Fruit fly (Drosophila melanogaster): ENCODE results near the gene Ziz.
A peak's percentile ranks its signal among the peaks of the same experiment; 100 is the strongest.

Gene Ziz

DNA sequence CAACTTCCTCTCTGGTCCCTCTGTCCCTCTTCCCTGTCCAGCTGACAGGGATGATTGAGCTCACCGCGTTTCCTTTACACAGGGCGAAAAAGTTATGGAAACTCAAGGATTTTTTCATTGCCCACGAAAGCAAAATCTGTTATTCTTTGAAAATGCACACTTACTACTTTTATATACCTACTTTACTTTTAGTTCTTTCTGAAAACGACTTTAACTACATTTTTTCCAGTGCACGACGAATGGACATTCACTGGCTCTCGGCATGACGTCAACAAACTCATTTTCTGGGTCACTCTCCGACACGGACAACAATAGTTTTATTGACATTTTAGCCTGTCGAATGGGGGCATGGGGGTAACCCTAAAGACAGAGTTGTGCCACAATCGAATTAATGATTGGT is 16.8 kb upstream of the Ziz start (continued):
- TF ChIP-seq odd (GFP tag; optimal IDR thresholded peaks at IDR 0.05) (peak; percentile 43), CG14014 (GFP tag; IDR thresholded peaks at IDR 0.05) (peak; percentile 67; the same call in 1 of the 2 replicates), Med (GFP tag) (peak; percentile 93), CG30020 (tag; optimal IDR thresholded peaks at IDR 0.05) (no peak), CG34224 (GFP tag; IDR thresholded peaks at IDR 0.05; ENCODE audit: partially characterized antibody) (no peak), MTF-1 (GFP tag; optimal IDR thresholded peaks at IDR 0.05; ENCODE audit: borderline replicate concordance) (peak; percentile 47), crc (GFP tag; optimal IDR thresholded peaks at IDR 0.05) (peak; percentile 88), pita (GFP tag; optimal IDR thresholded peaks at IDR 0.05) (no peak), so (GFP tag; IDR thresholded peaks at IDR 0.05) (no peak), CG2712 (tag; optimal IDR thresholded peaks at IDR 0.05) (peak; percentile 87), dimm (GFP tag; IDR thresholded peaks at IDR 0.05) (no peak), CG32772 (GFP tag; IDR thresholded peaks at IDR 0.05) (peak; percentile 72), Trl (optimal IDR thresholded peaks at IDR 0.05) (no peak), Trl (GFP tag; optimal IDR thresholded peaks at IDR 0.05) (peak; percentile 89), CG8281 (tag; optimal IDR thresholded peaks at IDR 0.05) (peak; percentile 17), CG14860 (GFP tag; IDR thresholded peaks at IDR 0.05; ENCODE audit: partially characterized antibody) (no peak), ab (GFP tag; optimal IDR thresholded peaks at IDR 0.05) (no peak), fd3F (GFP tag; optimal IDR thresholded peaks at IDR 0.05) (peak; percentile 29), Doc3 (GFP tag; IDR thresholded peaks at IDR 0.05; ENCODE audit: partially characterized antibody) (no peak), CG17361 (GFP tag; IDR thresholded peaks at IDR 0.05) (peak; percentile 75), CrebB (tag; optimal IDR thresholded peaks at IDR 0.05) (peak; percentile 29), sisA (GFP tag; IDR thresholded peaks at IDR 0.05) (peak; percentile 68), CG10267 (tag; optimal IDR thresholded peaks at IDR 0.05) (peak; percentile 76), Dek (tag; optimal IDR thresholded peaks at IDR 0.05) (peak; percentile 64), CG4707 (GFP tag; optimal IDR thresholded peaks at IDR 0.05) (peak; percentile 29), cato (GFP tag; optimal IDR thresholded peaks at IDR 0.05; ENCODE audit: borderline replicate concordance) (no peak), gcm (GFP tag; optimal IDR thresholded peaks at IDR 0.05) (peak; percentile 63), Oaz (GFP tag; IDR thresholded peaks at IDR 0.05) (peak; percentile 44; the same call in 1 of the 2 replicates), pho (GFP tag; optimal IDR thresholded peaks at IDR 0.05) (peak; percentile 66), CG7372 (GFP tag; IDR thresholded peaks at IDR 0.05) (peak; percentile 55; the same call in 1 of the 2 replicates), Dip2 (GFP tag; IDR thresholded peaks at IDR 0.05) (no peak), CoRest (tag; optimal IDR thresholded peaks at IDR 0.05) (peak; percentile 68), CG10979 (tag; optimal IDR thresholded peaks at IDR 0.05) (peak; percentile 82), pfk (GFP tag; optimal IDR thresholded peaks at IDR 0.05) (no peak), Taf1 (GFP tag; IDR thresholded peaks at IDR 0.05) (peak; percentile 57; the same call in 1 of the 2 replicates), wor (GFP tag; IDR thresholded peaks at IDR 0.05) (peak; percentile 44), dpn (GFP tag; optimal IDR thresholded peaks at IDR 0.05) (peak; percentile 80 to 84)

DNA sequence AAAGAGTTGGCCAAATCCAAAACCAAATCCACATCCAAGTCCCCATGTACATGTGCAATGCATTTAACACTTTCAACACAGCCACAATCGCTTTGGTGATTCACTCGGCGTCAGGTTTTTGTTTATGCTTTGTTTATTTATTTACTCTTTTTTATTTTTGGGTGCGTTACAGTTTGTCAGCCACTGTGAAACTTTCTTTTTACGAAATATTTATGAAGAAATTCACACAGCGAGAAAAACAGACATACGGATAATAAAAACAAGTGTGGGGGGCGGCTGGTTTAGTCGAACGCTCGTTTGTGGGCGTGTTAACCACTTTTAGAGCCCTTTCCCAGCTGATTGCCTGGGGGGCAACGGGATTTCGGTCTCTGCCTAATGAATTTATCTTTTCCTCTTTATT is 12.8 kb upstream of the Ziz start:
- peak; percentile 16 for TF ChIP-seq zf30C (GFP tag; optimal IDR thresholded peaks at IDR 0.05)
- TF ChIP-seq vvl (GFP tag; IDR thresholded peaks at IDR 0.05): peak; percentile 33; the same call in 1 of the 2 replicates
- TF ChIP-seq Nf-YC (tag; optimal IDR thresholded peaks at IDR 0.05): no peak
- TF ChIP-seq Rx (GFP tag; IDR thresholded peaks at IDR 0.05): no peak
- TF ChIP-seq emc (GFP tag; optimal IDR thresholded peaks at IDR 0.05): no peak
- TF ChIP-seq cad (GFP tag; optimal IDR thresholded peaks at IDR 0.05): peak; percentile 10
- TF ChIP-seq CG6654 (GFP tag; optimal IDR thresholded peaks at IDR 0.05): peak; percentile 93
- TF ChIP-seq unpg (GFP tag; optimal IDR thresholded peaks at IDR 0.05): no peak
- no peak for TF ChIP-seq CG31388 (GFP tag; optimal IDR thresholded peaks at IDR 0.05)
- TF ChIP-seq ken (GFP tag; IDR thresholded peaks at IDR 0.05): 0 out of 3 replicates have a peak, but pooled peaks have one; percentile 20

All from whole organism, embryonic.